Fruit fly (Drosophila melanogaster) whole organism, embryonic: ENCODE data around the gene CG16978.

ENCODE experiments used
- ATbp ChIP-seq: fragments of 200-800 bp; sonication (Bioruptor generic); optimal IDR thresholded peaks from 2 replicates; lab custom pipeline; 2017; ENCODE audit warnings: missing biosample characterization, mild to moderate bottlenecking, missing genetic modification characterization, missing genetic modification reagents
- Abd-B ChIP-seq: fragments of 200-800 bp; sonication (Bioruptor generic); optimal IDR thresholded peaks from 2 replicates; lab custom pipeline; 2018; ENCODE audit warnings: missing biosample characterization, mild to moderate bottlenecking, missing genetic modification characterization, moderate library complexity
- BtbVII ChIP-seq: fragments of 200-800 bp; sonication (Bioruptor generic); optimal IDR thresholded peaks from 3 replicates; lab custom pipeline; 2017; ENCODE audit warnings: missing biosample characterization, mild to moderate bottlenecking, missing genetic modification characterization
- CG10267 ChIP-seq: fragments of 200-800 bp; sonication (Bioruptor generic); optimal IDR thresholded peaks from 2 replicates; lab custom pipeline; 2018; ENCODE audit warnings: missing biosample characterization, mild to moderate bottlenecking, missing genetic modification characterization, moderate library complexity
- CG10462 ChIP-seq: fragments of 200-800 bp; sonication (Bioruptor generic); optimal IDR thresholded peaks from 2 replicates; lab custom pipeline; 2016; ENCODE audit warnings: missing biosample characterization, missing genetic modification characterization
- CG10565 ChIP-seq: fragments of 200-800 bp; sonication (Bioruptor generic); optimal IDR thresholded peaks from 3 replicates; lab custom pipeline; 2016; ENCODE audit warnings: missing biosample characterization, mild to moderate bottlenecking, missing genetic modification characterization
- CG12104 ChIP-seq: fragments of 200-800 bp; sonication (Bioruptor generic); optimal IDR thresholded peaks from 3 replicates; lab custom pipeline; 2016; ENCODE audit warnings: missing biosample characterization, missing genetic modification characterization
- CG12236 ChIP-seq: fragments of 200-800 bp; sonication (Bioruptor generic); optimal IDR thresholded peaks from 2 replicates; lab custom pipeline; 2016; ENCODE audit warnings: missing biosample characterization, missing genetic modification characterization
- CG12942 ChIP-seq: fragments of 200-800 bp; sonication (Bioruptor generic); optimal IDR thresholded peaks from 3 replicates; lab custom pipeline; 2016; ENCODE audit warnings: missing biosample characterization, missing genetic modification characterization
- CG14014 ChIP-seq: fragments of 200-800 bp; sonication (Bioruptor generic); IDR thresholded peaks from 2 replicates; pipeline ENCODE4 v1.3.6; 2022; ENCODE audit warnings: missing biosample characterization, missing genetic modification characterization
- CG15601 ChIP-seq: fragments of 200-800 bp; sonication (Bioruptor generic); optimal IDR thresholded peaks from 3 replicates; lab custom pipeline; 2019; ENCODE audit warnings: missing biosample characterization, mild to moderate bottlenecking, missing genetic modification characterization, moderate library complexity
- CG16815 ChIP-seq: fragments of 200-800 bp; sonication (Bioruptor generic); optimal IDR thresholded peaks from 3 replicates; lab custom pipeline; 2017; ENCODE audit warnings: missing biosample characterization, mild to moderate bottlenecking, missing genetic modification characterization
- CG17385 ChIP-seq: fragments of 200-800 bp; sonication (Bioruptor generic); optimal IDR thresholded peaks from 3 replicates; lab custom pipeline; 2018; ENCODE audit warnings: missing biosample characterization, mild to moderate bottlenecking, missing genetic modification characterization
- CG17912 ChIP-seq: fragments of 200-800 bp; sonication (Bioruptor generic); optimal IDR thresholded peaks from 2 replicates; lab custom pipeline; 2018; ENCODE audit warnings: missing biosample characterization, mild to moderate bottlenecking, missing genetic modification characterization
- CG1792 ChIP-seq: fragments of 200-800 bp; sonication (Bioruptor generic); optimal IDR thresholded peaks from 2 replicates; lab custom pipeline; 2016; ENCODE audit warnings: missing biosample characterization, missing genetic modification characterization
- CG1832 ChIP-seq: fragments of 200-800 bp; sonication (Bioruptor generic); optimal IDR thresholded peaks from 2 replicates; lab custom pipeline; 2017; ENCODE audit warnings: missing biosample characterization, mild to moderate bottlenecking, missing genetic modification characterization, inconsistent platforms
- CG3065 ChIP-seq: fragments of 200-800 bp; sonication (Bioruptor generic); optimal IDR thresholded peaks from 2 replicates; lab custom pipeline; 2016; ENCODE audit warnings: missing biosample characterization, missing genetic modification characterization
- CG3163 ChIP-seq: fragments of 200-800 bp; sonication (Bioruptor generic); optimal IDR thresholded peaks from 3 replicates; lab custom pipeline; 2016; ENCODE audit warnings: missing biosample characterization, missing genetic modification characterization
- CG3407 ChIP-seq: fragments of 200-800 bp; sonication (Bioruptor generic); optimal IDR thresholded peaks from 2 replicates; lab custom pipeline; 2018; ENCODE audit warnings: missing biosample characterization, mild to moderate bottlenecking, missing genetic modification characterization
- CG3995 ChIP-seq: fragments of 200-800 bp; sonication (Bioruptor generic); optimal IDR thresholded peaks from 3 replicates; lab custom pipeline; 2016; ENCODE audit warnings: missing biosample characterization, missing genetic modification characterization
- CG4404 ChIP-seq: fragments of 200-800 bp; sonication (Bioruptor generic); IDR thresholded peaks from 2 replicates; pipeline ENCODE4 v1.3.6; 2022; ENCODE audit warnings: missing biosample characterization, missing genetic modification characterization
- CG7745 ChIP-seq: fragments of 200-800 bp; sonication (Bioruptor generic); optimal IDR thresholded peaks from 2 replicates; lab custom pipeline; 2018; ENCODE audit warnings: missing biosample characterization, mild to moderate bottlenecking, missing genetic modification characterization, moderate library complexity
- CG7928 ChIP-seq: fragments of 200-800 bp; sonication (Bioruptor generic); optimal IDR thresholded peaks from 2 replicates; lab custom pipeline; 2017; ENCODE audit warnings: missing biosample characterization, mild to moderate bottlenecking, missing genetic modification characterization
- CG9817 ChIP-seq: fragments of 200-800 bp; sonication (Bioruptor generic); optimal IDR thresholded peaks from 2 replicates; lab custom pipeline; 2018; ENCODE audit warnings: missing biosample characterization, mild to moderate bottlenecking, missing genetic modification characterization, moderate library complexity
- CoRest ChIP-seq: fragments of 200-800 bp; sonication (Bioruptor generic); optimal IDR thresholded peaks from 3 replicates; lab custom pipeline; 2018; ENCODE audit warnings: missing biosample characterization, mild to moderate bottlenecking, missing genetic modification characterization, moderate library complexity
- Dref ChIP-seq: fragments of 200-800 bp; sonication (Bioruptor generic); IDR thresholded peaks from 2 replicates; pipeline ENCODE4 v1.3.6; 2022; ENCODE audit warnings: missing biosample characterization, missing genetic modification characterization
- E2f2 ChIP-seq: fragments of 200-800 bp; sonication (Bioruptor generic); IDR thresholded peaks from 2 replicates; pipeline ENCODE4 v1.3.6; 2022; ENCODE audit warnings: missing biosample characterization, missing genetic modification characterization
- Ets65A ChIP-seq: fragments of 200-800 bp; sonication (Bioruptor generic); peaks from one replicate; lab custom pipeline; 2016; ENCODE audit warnings: missing biosample characterization, missing genetic modification characterization
- Neu2 ChIP-seq: fragments of 200-800 bp; sonication (Bioruptor generic); optimal IDR thresholded peaks from 3 replicates; lab custom pipeline; 2016; ENCODE audit warnings: missing biosample characterization, missing genetic modification characterization, borderline replicate concordance
- Opbp ChIP-seq: fragments of 200-800 bp; sonication (Bioruptor generic); IDR thresholded peaks from 3 replicates; pipeline ENCODE4 v1.3.6; 2022; ENCODE audit warnings: missing biosample characterization, missing genetic modification characterization; ENCODE audit not compliant: partially characterized antibody
- Scr ChIP-seq: fragments of 200-800 bp; sonication (Bioruptor generic); IDR thresholded peaks from 2 replicates; pipeline ENCODE4 v1.3.6; 2022; ENCODE audit warnings: missing biosample characterization, missing genetic modification characterization; ENCODE audit not compliant: partially characterized antibody
- da ChIP-seq: fragments of 200-800 bp; sonication (Bioruptor generic); optimal IDR thresholded peaks from 2 replicates; lab custom pipeline; 2016; ENCODE audit warnings: missing biosample characterization, missing genetic modification characterization
- dm ChIP-seq: fragments of 200-800 bp; sonication (Bioruptor generic); optimal IDR thresholded peaks from 3 replicates; lab custom pipeline; 2016; ENCODE audit warnings: missing biosample characterization, missing genetic modification characterization
- gem ChIP-seq: fragments of 200-800 bp; sonication (Bioruptor generic); optimal IDR thresholded peaks from 2 replicates; lab custom pipeline; 2019; ENCODE audit warnings: missing biosample characterization, mild to moderate bottlenecking, missing genetic modification characterization, moderate library complexity
- hb ChIP-seq: fragments of 200-800 bp; sonication (Bioruptor generic); IDR thresholded peaks from 3 replicates; pipeline ENCODE4 v1.3.6; 2022; ENCODE audit warnings: missing biosample characterization, missing genetic modification characterization; ENCODE audit not compliant: partially characterized antibody
- hkb ChIP-seq, 2 experiments: fragments of 200-800 bp in 1 of 2; fragments of >200 bp in 1 of 2; sonication (Bioruptor generic) in 1 of 2; IDR thresholded peaks in 1 of 2; optimal IDR thresholded peaks in 1 of 2; 2 replicates each; pipeline versions ENCODE4 v1.3.6 to Lab custom; 2017 to 2022; ENCODE audit warnings: missing biosample characterization in 1 of 2, missing genetic modification characterization in 1 of 2
- jing ChIP-seq: fragments of 200-800 bp; sonication (Bioruptor generic); optimal IDR thresholded peaks from 2 replicates; lab custom pipeline; 2018; ENCODE audit warnings: missing biosample characterization, mild to moderate bottlenecking, missing genetic modification characterization
- kay ChIP-seq: fragments of 200-800 bp; sonication (Bioruptor generic); optimal IDR thresholded peaks from 2 replicates; lab custom pipeline; 2016; ENCODE audit warnings: missing biosample characterization, missing genetic modification characterization
- lmd ChIP-seq: fragments of 200-800 bp; sonication (Bioruptor generic); IDR thresholded peaks from 2 replicates; pipeline ENCODE4 v1.3.6; 2022; ENCODE audit warnings: missing biosample characterization, missing genetic modification characterization
- luna ChIP-seq: fragments of 200-800 bp; sonication (Bioruptor generic); optimal IDR thresholded peaks from 2 replicates; lab custom pipeline; 2016; ENCODE audit warnings: missing biosample characterization, missing genetic modification characterization
- nerfin-2 ChIP-seq: fragments of 200-800 bp; sonication (Bioruptor generic); IDR thresholded peaks from 2 replicates; pipeline ENCODE4 v1.3.6; 2022; ENCODE audit warnings: missing biosample characterization, missing genetic modification characterization; ENCODE audit not compliant: partially characterized antibody
- pho ChIP-seq: fragments of 200-800 bp; sonication (Bioruptor generic); optimal IDR thresholded peaks from 2 replicates; lab custom pipeline; 2016; ENCODE audit warnings: missing biosample characterization, missing genetic modification characterization
- pum ChIP-seq: fragments of 200-800 bp; sonication (Bioruptor generic); optimal IDR thresholded peaks from 2 replicates; lab custom pipeline; 2016; ENCODE audit warnings: missing biosample characterization, missing genetic modification characterization
- shn ChIP-seq: fragments of 200-800 bp; sonication (Bioruptor generic); optimal IDR thresholded peaks from 3 replicates; lab custom pipeline; 2016; ENCODE audit warnings: missing biosample characterization, missing genetic modification characterization
- sna ChIP-seq: fragments of 200-800 bp; sonication (Bioruptor generic); IDR thresholded peaks from 2 replicates; pipeline ENCODE4 v1.3.6; 2022; ENCODE audit warnings: missing biosample characterization, missing genetic modification characterization; ENCODE audit not compliant: partially characterized antibody
- stc ChIP-seq: fragments of 200-800 bp; sonication (Bioruptor generic); IDR thresholded peaks from 2 replicates; pipeline ENCODE4 v1.3.6; 2022; ENCODE audit warnings: missing biosample characterization, missing genetic modification characterization
- tin ChIP-seq: fragments of 200-800 bp; sonication (Bioruptor generic); optimal IDR thresholded peaks from 3 replicates; lab custom pipeline; 2016; ENCODE audit warnings: missing biosample characterization, missing genetic modification characterization
- tx ChIP-seq: fragments of 200-800 bp; sonication (Bioruptor generic); optimal IDR thresholded peaks from 2 replicates; lab custom pipeline; 2016; ENCODE audit warnings: missing biosample characterization, missing genetic modification characterization
- vnd ChIP-seq: fragments of 200-800 bp; sonication (Bioruptor generic); IDR thresholded peaks from 3 replicates; pipeline ENCODE4 v1.3.6; 2022; ENCODE audit warnings: missing biosample characterization, missing genetic modification characterization; ENCODE audit not compliant: partially characterized antibody
- vvl ChIP-seq: fragments of 200-800 bp; sonication (Bioruptor generic); IDR thresholded peaks from 2 replicates; pipeline ENCODE4 v1.3.6; 2022; ENCODE audit warnings: missing biosample characterization, missing genetic modification characterization
- zen ChIP-seq: fragments of 200-800 bp; sonication (Bioruptor generic); optimal IDR thresholded peaks from 3 replicates; lab custom pipeline; 2018; ENCODE audit warnings: missing biosample characterization, mild to moderate bottlenecking, missing genetic modification characterization, moderate library complexity

CG16978 gene

DNA sequence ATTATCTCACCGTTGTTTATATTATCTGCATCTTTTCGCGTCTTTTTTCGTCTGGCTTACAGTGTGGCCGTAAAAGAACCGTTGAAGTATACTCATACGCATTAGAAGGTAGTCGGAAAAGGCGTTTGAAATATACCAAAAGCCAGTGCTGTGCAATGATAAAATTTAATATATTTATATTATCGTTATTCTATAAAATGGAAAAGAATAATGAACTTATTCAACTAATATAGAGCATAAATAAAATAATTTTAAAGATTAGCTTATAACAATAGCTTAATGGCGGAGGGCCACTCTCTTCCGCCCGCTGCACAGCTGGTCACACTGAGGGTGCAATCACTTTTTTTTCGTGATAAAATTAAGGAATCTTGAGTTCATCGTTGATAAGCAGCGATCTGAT is 48.5 kb upstream of the CG16978 start, which contains the start of the genes CG16974 and Edem2 (continued):
- TF ChIP-seq shn (GFP tag; lab: Kevin White, UChicago) (no peak), CG12104 (peak; percentile 60), Dref (GFP tag; lab: Robert Waterston, UW) (no peak), CG15601 (no peak), da (GFP tag; lab: Kevin White, UChicago) (no peak), luna (GFP tag; lab: Kevin White, UChicago) (no peak), gem (tag; lab: Kevin White, UChicago) (no peak), CG17385 (GFP tag; lab: Kevin White, UChicago) (no peak), ATbp (GFP tag; lab: Kevin White, UChicago) (no peak), CG3995 (GFP tag; lab: Kevin White, UChicago) (peak; percentile 60), CG4404 (GFP tag; lab: Robert Waterston, UW) (peak; percentile 71), sna (no peak), vnd (GFP tag; lab: Robert Waterston, UW) (no peak), dm (GFP tag; lab: Kevin White, UChicago) (peak; percentile 5), jing (GFP tag; lab: Kevin White, UChicago) (no peak), stc (peak; percentile 69), hb (GFP tag; lab: Robert Waterston, UW) (no peak), Scr (GFP tag; lab: Robert Waterston, UW) (peak; percentile 32), CG1792 (GFP tag; lab: Kevin White, UChicago) (no peak), CG3065 (GFP tag; lab: Kevin White, UChicago) (peak; percentile 53), CG1832 (no peak), Neu2 (GFP tag; lab: Kevin White, UChicago) (no peak), CG7745 (no peak), zen (tag; lab: Kevin White, UChicago) (peak; percentile 85), lmd (peak; percentile 74), CoRest (tag; lab: Kevin White, UChicago) (no peak), CG10267 (tag; lab: Kevin White, UChicago) (peak; percentile 97), pho (GFP tag; lab: Kevin White, UChicago) (peak; percentile 41), CG10462 (GFP tag; lab: Kevin White, UChicago) (peak; percentile 30), CG9817 (tag; lab: Kevin White, UChicago) (peak; percentile 68), CG12942 (peak; percentile 74), CG12236 (GFP tag; lab: Kevin White, UChicago) (no peak), pum (GFP tag; lab: Kevin White, UChicago) (no peak), vvl (GFP tag; lab: Robert Waterston, UW) (peak; percentile 86), CG17912 (GFP tag; lab: Kevin White, UChicago) (no peak), CG16815 (GFP tag; lab: Kevin White, UChicago) (peak; percentile 57), E2f2 (peak; percentile 52), CG7928 (GFP tag; lab: Kevin White, UChicago) (no peak), kay (peak; percentile 49), CG3407 (GFP tag; lab: Kevin White, UChicago) (no peak), BtbVII (GFP tag; lab: Kevin White, UChicago) (no peak), tx (GFP tag; lab: Kevin White, UChicago) (no peak), nerfin-2 (GFP tag; lab: Robert Waterston, UW) (no peak), hkb (optimal IDR thresholded peaks at IDR 0.05; lab: Kevin White, UChicago) (no peak), hkb (GFP tag; IDR thresholded peaks at IDR 0.05; lab: Robert Waterston, UW) (peak; percentile 69), CG3163 (GFP tag; lab: Kevin White, UChicago) (no peak), Abd-B (GFP tag; lab: Kevin White, UChicago) (no peak), Ets65A (GFP tag; lab: Kevin White, UChicago) (peak; percentile 91), CG10565 (GFP tag; lab: Kevin White, UChicago) (no peak), tin (peak; percentile 79), Opbp (GFP tag; lab: Robert Waterston, UW) (no peak), CG14014 (GFP tag; lab: Robert Waterston, UW) (peak; percentile 72)
